Fruit fly (Drosophila melanogaster) whole organism, wandering third instar larva: ENCODE measurements around the gene CG14657.

ENCODE experiments used
- Abd-B ChIP-seq: fragments of >200 bp; optimal IDR thresholded peaks from 2 replicates; lab custom pipeline; 2017; ENCODE audit warnings: missing biosample characterization, missing genetic modification characterization
- CG32264 ChIP-seq: fragments of 200-800 bp; sonication (Bioruptor generic); optimal IDR thresholded peaks from 2 replicates; lab custom pipeline; 2016; ENCODE audit warnings: missing biosample characterization, missing genetic modification characterization
- CG9705 ChIP-seq: fragments of 200-800 bp; sonication (Bioruptor generic); optimal IDR thresholded peaks from 2 replicates; lab custom pipeline; 2018; ENCODE audit warnings: missing biosample characterization, mild to moderate bottlenecking, missing genetic modification characterization
- CrebA ChIP-seq: fragments of 200-800 bp; sonication (Bioruptor generic); optimal IDR thresholded peaks from 2 replicates; lab custom pipeline; 2016; ENCODE audit warnings: missing biosample characterization, mild to moderate bottlenecking, missing genetic modification characterization, borderline replicate concordance
- Dfd ChIP-seq: fragments of >200 bp; optimal IDR thresholded peaks from 2 replicates; lab custom pipeline; 2017; ENCODE audit warnings: missing biosample characterization, missing genetic modification characterization
- Dif ChIP-seq: fragments of 200-275, 200-300 bp; sonication (Bioruptor generic); optimal IDR thresholded peaks from 2 replicates; lab custom pipeline; 2018; ENCODE audit warnings: missing biosample characterization, missing genetic modification characterization; ENCODE audit not compliant: partially characterized antibody
- GATAd ChIP-seq: sonication (Bioruptor generic); optimal IDR thresholded peaks from 2 replicates; lab custom pipeline; 2016; ENCODE audit warnings: missing biosample characterization, missing genetic modification characterization
- HLH106 ChIP-seq: fragments of 200-800 bp; optimal IDR thresholded peaks from 3 replicates; lab custom pipeline; 2019; ENCODE audit warnings: missing biosample characterization, mild to moderate bottlenecking, missing genetic modification characterization, moderate library complexity
- Hnf4 ChIP-seq: fragments of 200-800 bp; sonication (Bioruptor generic); optimal IDR thresholded peaks from 2 replicates; lab custom pipeline; 2016; ENCODE audit warnings: missing biosample characterization, mild to moderate bottlenecking, missing genetic modification characterization
- Hr78 ChIP-seq: fragments of >200 bp; optimal IDR thresholded peaks from 2 replicates; lab custom pipeline; 2017; ENCODE audit warnings: missing biosample characterization, missing genetic modification characterization
- Hr83 ChIP-seq: fragments of 200-300 bp; sonication (Bioruptor generic); optimal IDR thresholded peaks from 2 replicates; lab custom pipeline; 2016; ENCODE audit warnings: missing biosample characterization, mild to moderate bottlenecking, missing genetic modification characterization, moderate library complexity; ENCODE audit not compliant: poor library complexity, severe bottlenecking
- Jra ChIP-seq: sonication (Bioruptor generic); optimal IDR thresholded peaks from 2 replicates; lab custom pipeline; 2016; ENCODE audit warnings: missing biosample characterization, missing genetic modification characterization
- Mio ChIP-seq: sonication (Bioruptor generic); optimal IDR thresholded peaks from 2 replicates; lab custom pipeline; 2016; ENCODE audit warnings: missing biosample characterization, missing genetic modification characterization
- Myc ChIP-seq: fragments of >200 bp; optimal IDR thresholded peaks from 2 replicates; lab custom pipeline; 2017
- N ChIP-seq: fragments of >200 bp; optimal IDR thresholded peaks from 2 replicates; lab custom pipeline; 2018; ENCODE audit warnings: missing biosample characterization, missing external identifiers, missing genetic modification characterization
- OdsH ChIP-seq: fragments of 200-800 bp; sonication (Bioruptor generic); optimal IDR thresholded peaks from 2 replicates; lab custom pipeline; 2016; ENCODE audit warnings: missing biosample characterization, mild to moderate bottlenecking, missing genetic modification characterization
- Rel ChIP-seq, 2 experiments: fragments of 200-800 bp; sonication (Bioruptor generic) in 1 of 2; optimal IDR thresholded peaks; 2 replicates in 1 of 2; 3 replicates in 1 of 2; lab custom pipeline; 2016 to 2019; ENCODE audit warnings: mild to moderate bottlenecking in 2 of 2, missing biosample characterization in 2 of 2, missing genetic modification characterization in 2 of 2, moderate library complexity in 1 of 2
- Sp1 ChIP-seq: fragments of 200-800 bp; sonication (Bioruptor generic); optimal IDR thresholded peaks from 3 replicates; lab custom pipeline; 2019; ENCODE audit warnings: missing biosample characterization, mild to moderate bottlenecking, missing genetic modification characterization, moderate library complexity
- Vsx2 ChIP-seq: fragments of 200-300, 225-300 bp; sonication (Bioruptor generic); optimal IDR thresholded peaks from 2 replicates; lab custom pipeline; 2018; ENCODE audit warnings: missing biosample characterization, missing genetic modification characterization; ENCODE audit not compliant: partially characterized antibody
- br ChIP-seq: fragments of 200-800 bp; sonication (Bioruptor generic); optimal IDR thresholded peaks from 2 replicates; lab custom pipeline; 2016; ENCODE audit warnings: missing biosample characterization, missing genetic modification characterization
- brk ChIP-seq: fragments of 200-800 bp; sonication (Bioruptor generic); optimal IDR thresholded peaks from 2 replicates; lab custom pipeline; 2016; ENCODE audit warnings: missing biosample characterization, mild to moderate bottlenecking, missing genetic modification characterization
- dl ChIP-seq, 2 experiments: fragments of 175-275, 200-275 bp in 1 of 2; fragments of 200-275 bp in 1 of 2; sonication (Bioruptor generic); optimal IDR thresholded peaks; lab custom pipeline; 2018; ENCODE audit warnings: mild to moderate bottlenecking in 2 of 2, missing biosample characterization in 2 of 2, missing genetic modification characterization in 2 of 2, moderate library complexity in 2 of 2; ENCODE audit not compliant: partially characterized antibody in 2 of 2, insufficient read depth in 1 of 2
- dmrt93B ChIP-seq: fragments of 200-800 bp; sonication (Bioruptor generic); optimal IDR thresholded peaks from 2 replicates; lab custom pipeline; 2018; ENCODE audit warnings: missing biosample characterization, mild to moderate bottlenecking, missing genetic modification characterization
- dsf ChIP-seq: sonication (Bioruptor generic); optimal IDR thresholded peaks from 2 replicates; lab custom pipeline; 2016; ENCODE audit warnings: missing biosample characterization, missing genetic modification characterization, borderline replicate concordance
- ey ChIP-seq: fragments of 200-800 bp; sonication (Bioruptor generic); optimal IDR thresholded peaks from 2 replicates; lab custom pipeline; 2016; ENCODE audit warnings: missing biosample characterization, missing genetic modification characterization
- foxo ChIP-seq, 2 experiments: fragments of 200-800 bp; sonication (Bioruptor generic); optimal IDR thresholded peaks; 2 replicates in 1 of 2; 3 replicates in 1 of 2; lab custom pipeline; 2016 to 2017; ENCODE audit warnings: missing biosample characterization in 2 of 2, missing genetic modification characterization in 2 of 2
- fru ChIP-seq: fragments of 200-800 bp; sonication (Bioruptor generic); optimal IDR thresholded peaks from 3 replicates; lab custom pipeline; 2016; ENCODE audit warnings: missing biosample characterization, mild to moderate bottlenecking, missing genetic modification characterization
- h ChIP-seq: fragments of 200-800 bp; sonication (Bioruptor generic); optimal IDR thresholded peaks from 3 replicates; lab custom pipeline; 2016; ENCODE audit warnings: missing biosample characterization, mild to moderate bottlenecking, missing genetic modification characterization
- jim ChIP-seq: fragments of 175-275, 200-325 bp; sonication (Bioruptor generic); optimal IDR thresholded peaks from 2 replicates; lab custom pipeline; 2016; ENCODE audit warnings: missing biosample characterization, mild to moderate bottlenecking, missing genetic modification characterization
- lola ChIP-seq: fragments of >200 bp; optimal IDR thresholded peaks from 2 replicates; lab custom pipeline; 2017; ENCODE audit warnings: missing biosample characterization, missing genetic modification characterization
- pan ChIP-seq: fragments of >200 bp; optimal IDR thresholded peaks from 2 replicates; lab custom pipeline; 2017
- psq ChIP-seq: fragments of 200-800 bp; sonication (Bioruptor generic); optimal IDR thresholded peaks from 3 replicates; lab custom pipeline; 2017; ENCODE audit warnings: missing biosample characterization, mild to moderate bottlenecking, missing genetic modification characterization, moderate library complexity
- rgr ChIP-seq: fragments of 200-800 bp; sonication (Bioruptor generic); optimal IDR thresholded peaks from 3 replicates; lab custom pipeline; 2016; ENCODE audit warnings: missing biosample characterization, mild to moderate bottlenecking, missing genetic modification characterization
- sage ChIP-seq: fragments of 200-800 bp; sonication (Bioruptor generic); optimal IDR thresholded peaks from 2 replicates; lab custom pipeline; 2016; ENCODE audit warnings: missing biosample characterization, mild to moderate bottlenecking, missing genetic modification characterization
- sv ChIP-seq: fragments of 200-800 bp; sonication (Bioruptor generic); optimal IDR thresholded peaks from 3 replicates; lab custom pipeline; 2016; ENCODE audit warnings: missing biosample characterization, missing genetic modification characterization
- tai ChIP-seq: sonication (Bioruptor generic); optimal IDR thresholded peaks from 2 replicates; lab custom pipeline; 2016; ENCODE audit warnings: missing biosample characterization, missing genetic modification characterization
- usp ChIP-seq: fragments of >200 bp; optimal IDR thresholded peaks from 2 replicates; lab custom pipeline; 2017; ENCODE audit warnings: missing biosample characterization, missing genetic modification characterization
- woc ChIP-seq: sonication (Bioruptor generic); optimal IDR thresholded peaks from 2 replicates; lab custom pipeline; 2016; ENCODE audit warnings: missing biosample characterization, mild to moderate bottlenecking, missing genetic modification characterization

Gene CG14657

DNA sequence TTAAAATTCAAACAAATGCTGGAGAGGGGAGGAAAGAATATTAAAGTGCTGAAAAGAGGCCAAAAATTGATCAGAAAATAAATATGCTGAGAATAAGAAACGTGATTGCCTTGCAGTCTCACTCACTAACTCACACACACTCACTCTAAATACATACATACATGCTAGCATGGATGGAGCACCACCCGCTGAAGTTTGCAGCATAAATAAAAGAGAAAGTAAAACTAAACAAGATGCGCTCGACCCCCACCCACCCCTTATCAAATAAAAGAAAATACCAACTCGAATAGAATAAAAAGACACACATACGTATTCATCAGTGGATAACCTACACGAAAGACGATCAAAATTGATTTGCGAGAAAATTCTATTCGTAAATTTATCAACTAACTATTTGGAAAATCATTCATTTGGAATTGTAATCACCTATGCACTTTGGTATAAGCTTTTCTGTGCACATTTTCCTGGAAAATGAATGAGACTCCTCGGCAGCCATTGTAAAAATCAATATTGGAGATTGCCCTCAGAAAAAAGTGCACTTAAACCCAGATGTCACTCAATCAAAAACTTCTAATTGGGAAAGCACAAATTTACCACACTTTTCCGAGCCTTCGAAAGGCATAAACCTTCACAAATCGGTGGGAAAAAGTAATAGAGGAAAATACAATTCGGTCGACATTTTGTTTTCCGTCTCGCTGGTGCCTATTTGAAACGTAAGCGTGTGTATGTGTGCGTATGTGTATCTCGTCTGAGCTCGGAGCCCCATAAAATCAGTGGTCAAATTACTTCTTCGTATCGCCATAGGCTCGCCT lies 9.9 kb downstream of the CG14657 start, which contains the start of gene Gmppb:
Gmppb (plus strand) TSS at position 321 of the 812 bp plus-strand sequence.
- no peak for TF ChIP-seq HLH106
- TF ChIP-seq sv (GFP tag; lab: Kevin White, UChicago), result no peak
- no peak for TF ChIP-seq CrebA (GFP tag; lab: Kevin White, UChicago)
- TF ChIP-seq woc, result no peak
- TF ChIP-seq Dif, result no peak
- TF ChIP-seq psq, result no peak

DNA sequence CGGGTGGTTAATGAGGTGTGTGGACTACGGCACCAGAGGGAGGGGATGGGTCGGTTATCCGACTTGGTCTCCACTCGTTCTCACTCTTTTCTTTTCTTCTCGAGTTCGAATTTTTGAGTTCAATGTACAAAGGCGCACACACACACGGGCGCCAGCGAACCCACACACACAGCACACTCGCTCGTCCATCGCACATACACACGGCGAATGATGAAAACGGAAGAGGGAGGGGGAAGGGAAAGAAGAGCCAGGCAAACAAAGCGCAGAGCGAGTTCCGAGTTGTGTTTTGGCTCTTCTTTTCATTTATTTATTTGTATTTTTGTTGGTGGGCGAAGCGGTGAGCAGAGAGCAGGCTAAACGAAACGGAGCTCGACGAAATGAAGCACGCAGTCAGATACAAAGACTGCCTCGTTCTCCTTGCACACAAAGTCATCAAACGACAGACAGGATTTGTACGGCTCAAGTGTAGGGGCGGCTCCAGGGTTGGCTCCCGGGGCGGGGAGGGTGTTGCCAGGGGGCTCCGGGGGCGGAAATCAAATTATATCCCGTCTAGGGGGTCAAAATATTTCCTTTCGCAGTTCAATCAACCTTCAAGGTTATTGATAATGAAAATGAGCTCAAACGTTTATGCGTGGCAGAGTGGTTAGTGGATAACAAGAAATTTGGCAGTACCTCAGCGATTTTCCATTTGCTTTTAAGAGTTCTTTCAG lies 11.1 kb downstream of the CG14657 start:
- TF ChIP-seq Sp1, result peak; percentile 47
- TF ChIP-seq Hnf4, result peak; percentile 73
- TF ChIP-seq Rel (GFP tag; optimal IDR thresholded peaks at IDR 0.05; lab: Kevin White, UChicago), result no peak
- peak; percentile 64 for TF ChIP-seq Rel (tag; optimal IDR thresholded peaks at IDR 0.05; lab: Kevin White, UChicago)
- peak; percentile 20 for TF ChIP-seq HLH106
- no peak for TF ChIP-seq GATAd
- TF ChIP-seq usp, result no peak
- TF ChIP-seq dl (GFP tag; optimal IDR thresholded peaks at IDR 0.05; lab: Kevin White, UChicago; ENCODE audit: insufficient read depth in 1 of 2, partially characterized antibody in 2 of 2), result peak in 1 of 2 experiments; percentile 65
- TF ChIP-seq brk (GFP tag; lab: Kevin White, UChicago), result peak; percentile 10
- no peak for TF ChIP-seq sv (GFP tag; lab: Kevin White, UChicago)
- peak in 1 of 2 experiments; percentile 35 for TF ChIP-seq foxo (GFP tag; optimal IDR thresholded peaks at IDR 0.05; lab: Kevin White, UChicago)
- TF ChIP-seq dmrt93B (GFP tag; lab: Kevin White, UChicago), result no peak
- TF ChIP-seq N, result no peak
- no peak for TF ChIP-seq dsf (GFP tag; lab: Kevin White, UChicago)
- TF ChIP-seq pan (lab: Kevin White, UChicago), result no peak
- peak; percentile 52 for TF ChIP-seq lola (GFP tag; lab: Kevin White, UChicago)
- no peak for TF ChIP-seq woc
- TF ChIP-seq psq, result peak; percentile 99
- TF ChIP-seq Hr83 (GFP tag; lab: Kevin White, UChicago), result peak; percentile 79
- peak; percentile 1 for TF ChIP-seq Mio (GFP tag; lab: Kevin White, UChicago)
- peak; percentile 69 for TF ChIP-seq br (GFP tag; lab: Kevin White, UChicago)
- no peak for TF ChIP-seq CrebA (GFP tag; lab: Kevin White, UChicago)
- peak; percentile 33 for TF ChIP-seq Vsx2 (GFP tag; lab: Kevin White, UChicago)
- no peak for TF ChIP-seq CG9705
- TF ChIP-seq Myc (lab: Kevin White, UChicago), result no peak
- no peak for TF ChIP-seq rgr (GFP tag; lab: Kevin White, UChicago)
- TF ChIP-seq OdsH, result peak; percentile 48
- TF ChIP-seq ey (GFP tag; lab: Kevin White, UChicago), result peak; percentile 49
- peak; percentile 12 for TF ChIP-seq Dif
- TF ChIP-seq h (GFP tag; lab: Kevin White, UChicago), result peak; percentile 67
- TF ChIP-seq fru, result peak; percentile 60
- TF ChIP-seq sage (GFP tag; lab: Kevin White, UChicago), result no peak
- TF ChIP-seq jim, result peak; percentile 41
- TF ChIP-seq Abd-B, result no peak
- no peak for TF ChIP-seq CG32264
- no peak for TF ChIP-seq tai (GFP tag; lab: Kevin White, UChicago)
- TF ChIP-seq Dfd (GFP tag; lab: Kevin White, UChicago), result peak; percentile 98
- TF ChIP-seq Hr78, result no peak
- TF ChIP-seq Jra (GFP tag; lab: Kevin White, UChicago), result peak; percentile 55
